Fruit fly (Drosophila melanogaster) whole organism, wandering third instar larva: ENCODE measurements around the gene SmD1.

Experiments used
- Abd-B ChIP-seq: fragments of >200 bp; optimal IDR thresholded peaks from 2 replicates; lab custom pipeline; 2017; ENCODE audit warnings: missing biosample characterization, missing genetic modification characterization
- CrebA ChIP-seq: fragments of 200-800 bp; sonication (Bioruptor generic); optimal IDR thresholded peaks from 2 replicates; lab custom pipeline; 2016; ENCODE audit warnings: missing biosample characterization, mild to moderate bottlenecking, missing genetic modification characterization, borderline replicate concordance
- Dif ChIP-seq: fragments of 200-275, 200-300 bp; sonication (Bioruptor generic); optimal IDR thresholded peaks from 2 replicates; lab custom pipeline; 2018; ENCODE audit warnings: missing biosample characterization, missing genetic modification characterization; ENCODE audit not compliant: partially characterized antibody
- Myc ChIP-seq: fragments of >200 bp; optimal IDR thresholded peaks from 2 replicates; lab custom pipeline; 2017
- OdsH ChIP-seq: fragments of 200-800 bp; sonication (Bioruptor generic); optimal IDR thresholded peaks from 2 replicates; lab custom pipeline; 2016; ENCODE audit warnings: missing biosample characterization, mild to moderate bottlenecking, missing genetic modification characterization
- brk ChIP-seq: fragments of 200-800 bp; sonication (Bioruptor generic); optimal IDR thresholded peaks from 2 replicates; lab custom pipeline; 2016; ENCODE audit warnings: missing biosample characterization, mild to moderate bottlenecking, missing genetic modification characterization
- dl ChIP-seq, 2 experiments: fragments of 175-275, 200-275 bp in 1 of 2; fragments of 200-275 bp in 1 of 2; sonication (Bioruptor generic); optimal IDR thresholded peaks; lab custom pipeline; 2018; ENCODE audit warnings: mild to moderate bottlenecking in 2 of 2, missing biosample characterization in 2 of 2, missing genetic modification characterization in 2 of 2, moderate library complexity in 2 of 2; ENCODE audit not compliant: partially characterized antibody in 2 of 2, insufficient read depth in 1 of 2
- fru ChIP-seq: fragments of 200-800 bp; sonication (Bioruptor generic); optimal IDR thresholded peaks from 3 replicates; lab custom pipeline; 2016; ENCODE audit warnings: missing biosample characterization, mild to moderate bottlenecking, missing genetic modification characterization
- h ChIP-seq: fragments of 200-800 bp; sonication (Bioruptor generic); optimal IDR thresholded peaks from 3 replicates; lab custom pipeline; 2016; ENCODE audit warnings: missing biosample characterization, mild to moderate bottlenecking, missing genetic modification characterization
- pan ChIP-seq: fragments of >200 bp; optimal IDR thresholded peaks from 2 replicates; lab custom pipeline; 2017
- psq ChIP-seq: fragments of 200-800 bp; sonication (Bioruptor generic); optimal IDR thresholded peaks from 3 replicates; lab custom pipeline; 2017; ENCODE audit warnings: missing biosample characterization, mild to moderate bottlenecking, missing genetic modification characterization, moderate library complexity

DNA sequence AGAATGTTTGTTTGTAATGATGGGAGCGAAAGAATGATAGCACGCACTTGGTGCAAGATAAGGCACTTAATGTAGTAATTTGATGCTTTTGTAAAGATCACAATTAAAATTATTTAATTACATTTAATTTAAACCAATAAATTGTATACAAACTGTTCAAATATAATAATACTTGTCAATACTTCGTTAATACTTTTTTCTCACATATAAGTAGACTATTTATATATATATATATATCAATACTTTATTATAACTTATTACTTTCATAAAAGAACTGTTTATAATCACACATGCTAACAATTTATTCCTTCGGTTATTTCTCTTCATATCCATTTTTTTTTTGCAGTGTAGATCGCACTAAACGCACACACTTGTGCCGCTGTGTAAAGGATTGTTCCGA lies 16.8 kb downstream of the SmD1 start:
- TF ChIP-seq Dif (GFP tag; lab: Kevin White, UChicago) = no peak
- no peak for TF ChIP-seq Myc (lab: Kevin White, UChicago)
- no peak for TF ChIP-seq fru
- no peak for TF ChIP-seq h (GFP tag; lab: Kevin White, UChicago)
- TF ChIP-seq psq (GFP tag; lab: Kevin White, UChicago) = no peak
- TF ChIP-seq brk (GFP tag; lab: Kevin White, UChicago) = no peak
- no peak for TF ChIP-seq CrebA (GFP tag; lab: Kevin White, UChicago)
- TF ChIP-seq pan (lab: Kevin White, UChicago) = no peak
- no peak for TF ChIP-seq Abd-B (GFP tag; lab: Kevin White, UChicago)
- no peak for TF ChIP-seq dl (GFP tag; optimal IDR thresholded peaks at IDR 0.05; lab: Kevin White, UChicago; ENCODE audit: insufficient read depth in 1 of 2, partially characterized antibody in 2 of 2)
- no peak for TF ChIP-seq OdsH (GFP tag; lab: Kevin White, UChicago)
